Worm (Caenorhabditis elegans): ENCODE data around the gene bath-44.

DNA sequence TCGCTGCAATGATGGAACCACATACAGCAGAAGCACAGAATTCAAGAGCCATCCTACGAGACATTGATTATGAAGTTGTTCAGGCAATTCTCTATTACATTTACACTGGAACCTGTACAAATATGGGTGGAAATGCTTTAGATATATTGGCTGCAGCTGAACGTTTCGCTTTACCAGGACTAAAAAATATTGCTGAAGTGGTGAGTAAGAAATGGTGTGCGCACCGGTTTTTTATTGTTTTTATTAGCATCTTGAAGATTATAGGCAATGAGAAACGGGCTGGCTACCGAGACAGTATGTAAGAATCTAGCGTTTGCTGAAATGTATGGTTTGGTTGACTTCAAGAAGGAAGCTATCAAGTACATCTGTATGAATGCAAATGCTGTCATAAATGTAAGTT, 1.3 kb downstream of the bath-44 start:
- TF ChIP-seq nhr-23 (tag; optimal IDR thresholded peaks at IDR 0.05) (no peak), ama-1 (optimal IDR thresholded peaks at IDR 0.05) (no peak), nhr-77 (tag; optimal IDR thresholded peaks at IDR 0.05) (no peak), aly-2 (tag; optimal IDR thresholded peaks at IDR 0.05) (no peak), lsy-2 (tag; optimal IDR thresholded peaks at IDR 0.05) (no peak), lin-39 (tag; optimal IDR thresholded peaks at IDR 0.05) (no peak), snpc-4 (tag; optimal IDR thresholded peaks at IDR 0.05) (no peak), R02D3.7 (tag; optimal IDR thresholded peaks at IDR 0.05) (no peak), elt-3 (tag; optimal IDR thresholded peaks at IDR 0.05) (no peak), ztf-11 (tag; optimal IDR thresholded peaks at IDR 0.05) (no peak), ceh-82 (tag; optimal IDR thresholded peaks at IDR 0.05) (no peak), dmd-4 (tag; optimal IDR thresholded peaks at IDR 0.05) (no peak), peb-1 (tag; optimal IDR thresholded peaks at IDR 0.05) (no peak)
